Fruit fly (Drosophila melanogaster) whole organism, embryonic: ENCODE measurements around the gene CG8119.

ENCODE experiments used
- Adf1 ChIP-seq: fragments of 200-800 bp; sonication (Bioruptor generic); IDR thresholded peaks from 2 replicates; pipeline ENCODE4 v1.3.6; 2022; ENCODE audit warnings: missing biosample characterization, missing genetic modification characterization
- Asciz ChIP-seq: fragments of 200-800 bp; sonication (Bioruptor generic); optimal IDR thresholded peaks from 2 replicates; lab custom pipeline; 2017; ENCODE audit warnings: missing biosample characterization, mild to moderate bottlenecking, missing genetic modification characterization, missing genetic modification reagents
- BtbVII ChIP-seq: fragments of 200-800 bp; sonication (Bioruptor generic); optimal IDR thresholded peaks from 3 replicates; lab custom pipeline; 2017; ENCODE audit warnings: missing biosample characterization, mild to moderate bottlenecking, missing genetic modification characterization
- Bteb2 ChIP-seq: fragments of 200-800 bp; sonication (Bioruptor generic); optimal IDR thresholded peaks from 2 replicates; lab custom pipeline; 2016; ENCODE audit warnings: missing biosample characterization, missing genetic modification characterization
- CG10267 ChIP-seq: fragments of 200-800 bp; sonication (Bioruptor generic); optimal IDR thresholded peaks from 2 replicates; lab custom pipeline; 2018; ENCODE audit warnings: missing biosample characterization, mild to moderate bottlenecking, missing genetic modification characterization, moderate library complexity
- CG10462 ChIP-seq: fragments of 200-800 bp; sonication (Bioruptor generic); optimal IDR thresholded peaks from 2 replicates; lab custom pipeline; 2016; ENCODE audit warnings: missing biosample characterization, missing genetic modification characterization
- CG11247 ChIP-seq: fragments of 200-800 bp; sonication (Bioruptor generic); IDR thresholded peaks from 2 replicates; pipeline ENCODE4 v1.3.6; 2022; ENCODE audit warnings: missing biosample characterization, missing genetic modification characterization
- CG11695 ChIP-seq: fragments of 200-800 bp; sonication (Bioruptor generic); IDR thresholded peaks from 3 replicates; pipeline ENCODE4 v1.3.6; 2022; ENCODE audit warnings: missing biosample characterization, missing genetic modification characterization
- CG12236 ChIP-seq: fragments of 200-800 bp; sonication (Bioruptor generic); optimal IDR thresholded peaks from 2 replicates; lab custom pipeline; 2016; ENCODE audit warnings: missing biosample characterization, missing genetic modification characterization
- CG12391 ChIP-seq: fragments of 200-800 bp; sonication (Bioruptor generic); optimal IDR thresholded peaks from 3 replicates; lab custom pipeline; 2018; ENCODE audit warnings: missing biosample characterization, mild to moderate bottlenecking, missing genetic modification characterization, moderate library complexity
- CG13775 ChIP-seq: fragments of 200-800 bp; sonication (Bioruptor generic); optimal IDR thresholded peaks from 3 replicates; lab custom pipeline; 2017; ENCODE audit warnings: missing biosample characterization, mild to moderate bottlenecking, missing genetic modification characterization
- CG13894 ChIP-seq: fragments of 200-800 bp; sonication (Bioruptor generic); optimal IDR thresholded peaks from 3 replicates; lab custom pipeline; 2018; ENCODE audit warnings: missing biosample characterization, mild to moderate bottlenecking, missing genetic modification characterization, moderate library complexity
- CG17802 ChIP-seq: fragments of 200-800 bp; sonication (Bioruptor generic); optimal IDR thresholded peaks from 2 replicates; lab custom pipeline; 2018; ENCODE audit warnings: missing biosample characterization, mild to moderate bottlenecking, missing genetic modification characterization, moderate library complexity
- CG18476 ChIP-seq: fragments of 200-800 bp; sonication (Bioruptor generic); optimal IDR thresholded peaks from 2 replicates; lab custom pipeline; 2016; ENCODE audit warnings: missing biosample characterization, mild to moderate bottlenecking, missing genetic modification characterization
- CG2678 ChIP-seq: fragments of 200-800 bp; sonication (Bioruptor generic); optimal IDR thresholded peaks from 3 replicates; lab custom pipeline; 2019; ENCODE audit warnings: missing biosample characterization, mild to moderate bottlenecking, missing genetic modification characterization, moderate library complexity
- CG33557 ChIP-seq: fragments of 200-800 bp; sonication (Bioruptor generic); optimal IDR thresholded peaks from 2 replicates; lab custom pipeline; 2019; ENCODE audit warnings: missing biosample characterization, mild to moderate bottlenecking, missing genetic modification characterization, moderate library complexity
- CG4854 ChIP-seq: fragments of 200-800 bp; sonication (Bioruptor generic); optimal IDR thresholded peaks from 2 replicates; lab custom pipeline; 2016; ENCODE audit warnings: missing biosample characterization, missing genetic modification characterization, inconsistent platforms
- CG6854 ChIP-seq: fragments of 200-800 bp; sonication (Bioruptor generic); optimal IDR thresholded peaks from 3 replicates; lab custom pipeline; 2017; ENCODE audit warnings: missing biosample characterization, mild to moderate bottlenecking, missing genetic modification characterization
- CG9215 ChIP-seq: fragments of 200-800 bp; sonication (Bioruptor generic); IDR thresholded peaks from 2 replicates; pipeline ENCODE4 v1.3.6; 2022; ENCODE audit warnings: missing biosample characterization, missing genetic modification characterization
- Dip2 ChIP-seq: fragments of 200-800 bp; sonication (Bioruptor generic); IDR thresholded peaks from 2 replicates; pipeline ENCODE4 v1.3.6; 2022; ENCODE audit warnings: missing biosample characterization, missing genetic modification characterization
- Dp ChIP-seq: fragments of 200-800 bp; sonication (Bioruptor generic); optimal IDR thresholded peaks from 2 replicates; lab custom pipeline; 2018; ENCODE audit warnings: missing biosample characterization, mild to moderate bottlenecking, missing genetic modification characterization, moderate library complexity
- Fer2 ChIP-seq: fragments of 200-800 bp; sonication (Bioruptor generic); optimal IDR thresholded peaks from 2 replicates; lab custom pipeline; 2018; ENCODE audit warnings: missing biosample characterization, mild to moderate bottlenecking, missing genetic modification characterization, moderate library complexity
- Hey ChIP-seq: fragments of 200-800 bp; sonication (Bioruptor generic); optimal IDR thresholded peaks from 3 replicates; lab custom pipeline; 2018; ENCODE audit warnings: missing biosample characterization, mild to moderate bottlenecking, missing genetic modification characterization
- HmgZ ChIP-seq: fragments of 200-800 bp; sonication (Bioruptor generic); optimal IDR thresholded peaks from 2 replicates; lab custom pipeline; 2018; ENCODE audit warnings: missing biosample characterization, mild to moderate bottlenecking, missing genetic modification characterization
- Hmx ChIP-seq: fragments of 200-800 bp; sonication (Bioruptor generic); optimal IDR thresholded peaks from 2 replicates; lab custom pipeline; 2016; ENCODE audit warnings: missing biosample characterization, missing genetic modification characterization
- Mes4 ChIP-seq: fragments of 200-800 bp; sonication (Bioruptor generic); optimal IDR thresholded peaks from 2 replicates; lab custom pipeline; 2016; ENCODE audit warnings: missing biosample characterization, missing genetic modification characterization
- NFAT ChIP-seq: fragments of 200-800 bp; sonication (Bioruptor generic); IDR thresholded peaks from 2 replicates; pipeline ENCODE4 v1.3.6; 2022; ENCODE audit warnings: missing biosample characterization, missing genetic modification characterization
- NK7.1 ChIP-seq: fragments of 200-800 bp; sonication (Bioruptor generic); optimal IDR thresholded peaks from 3 replicates; lab custom pipeline; 2016; ENCODE audit warnings: missing biosample characterization, missing genetic modification characterization
- Nf-YB ChIP-seq: fragments of 200-800 bp; sonication (Bioruptor generic); optimal IDR thresholded peaks from 3 replicates; lab custom pipeline; 2019; ENCODE audit warnings: missing biosample characterization, mild to moderate bottlenecking, missing genetic modification characterization, moderate library complexity
- Optix ChIP-seq: fragments of 200-800 bp; sonication (Bioruptor generic); IDR thresholded peaks from 3 replicates; pipeline ENCODE4 v1.3.6; 2022; ENCODE audit warnings: missing biosample characterization, missing genetic modification characterization
- Ptx1 ChIP-seq: fragments of 200-800 bp; sonication (Bioruptor generic); IDR thresholded peaks from 2 replicates; pipeline ENCODE4 v1.3.6; 2022; ENCODE audit warnings: missing biosample characterization, missing genetic modification characterization
- Stat92E ChIP-seq, 3 experiments: fragments of >200 bp in 2 of 3; fragments of 200-800 bp in 1 of 3; sonication (Bioruptor generic) in 1 of 3; optimal IDR thresholded peaks; 2 replicates each; lab custom pipeline; 2017 to 2019; ENCODE audit warnings: missing biosample characterization in 3 of 3, missing genetic modification characterization in 3 of 3, mild to moderate bottlenecking in 1 of 3, moderate library complexity in 1 of 3
- Taf1 ChIP-seq: fragments of 200-800 bp; sonication (Bioruptor generic); IDR thresholded peaks from 2 replicates; pipeline ENCODE4 v1.3.6; 2022; ENCODE audit warnings: missing biosample characterization, missing genetic modification characterization
- bcd ChIP-seq: fragments of 200-800 bp; sonication (Bioruptor generic); optimal IDR thresholded peaks from 2 replicates; lab custom pipeline; 2017; ENCODE audit warnings: missing biosample characterization, mild to moderate bottlenecking, missing genetic modification characterization
- chif ChIP-seq, 2 experiments: fragments of 200-800 bp; sonication (Bioruptor generic); optimal IDR thresholded peaks; 3 replicates each; lab custom pipeline; 2016; ENCODE audit warnings: missing biosample characterization in 2 of 2, missing genetic modification characterization in 2 of 2
- esg ChIP-seq: fragments of 200-800 bp; sonication (Bioruptor generic); conservative IDR thresholded peaks from 2 replicates; pipeline ENCODE4 v1.3.6; 2022; ENCODE audit warnings: missing biosample characterization, missing genetic modification characterization
- fd3F ChIP-seq: fragments of 200-800 bp; sonication (Bioruptor generic); optimal IDR thresholded peaks from 2 replicates; lab custom pipeline; 2018; ENCODE audit warnings: missing biosample characterization, mild to moderate bottlenecking, missing genetic modification characterization, moderate library complexity
- fd64A ChIP-seq: fragments of 200-800 bp; sonication (Bioruptor generic); optimal IDR thresholded peaks from 3 replicates; lab custom pipeline; 2018; ENCODE audit warnings: missing biosample characterization, mild to moderate bottlenecking, missing genetic modification characterization
- fru ChIP-seq: fragments of >200 bp; optimal IDR thresholded peaks from 2 replicates; lab custom pipeline; 2017
- ham ChIP-seq: fragments of 200-800 bp; sonication (Bioruptor generic); IDR thresholded peaks from 2 replicates; pipeline ENCODE4 v1.3.6; 2022; ENCODE audit warnings: missing biosample characterization, missing genetic modification characterization
- kay ChIP-seq: fragments of 200-800 bp; sonication (Bioruptor generic); optimal IDR thresholded peaks from 2 replicates; lab custom pipeline; 2016; ENCODE audit warnings: missing biosample characterization, missing genetic modification characterization
- lola ChIP-seq, 3 experiments: fragments of >200 bp in 2 of 3; fragments of 200-800 bp in 1 of 3; sonication (Bioruptor generic) in 1 of 3; optimal IDR thresholded peaks; 2 replicates each; lab custom pipeline; 2017 to 2019; ENCODE audit warnings: missing biosample characterization in 3 of 3, missing genetic modification characterization in 3 of 3, mild to moderate bottlenecking in 1 of 3, moderate library complexity in 1 of 3
- nom ChIP-seq: fragments of 200-800 bp; sonication (Bioruptor generic); optimal IDR thresholded peaks from 2 replicates; lab custom pipeline; 2017; ENCODE audit warnings: missing biosample characterization, missing genetic modification characterization, mild to moderate bottlenecking, moderate library complexity, missing genetic modification reagents
- peb ChIP-seq: fragments of 200-800 bp; sonication (Bioruptor generic); IDR thresholded peaks from 2 replicates; pipeline ENCODE4 v1.3.6; 2022; ENCODE audit warnings: missing biosample characterization, missing genetic modification characterization
- repo ChIP-seq: fragments of 200-800 bp; sonication (Bioruptor generic); optimal IDR thresholded peaks from 2 replicates; lab custom pipeline; 2016; ENCODE audit warnings: missing biosample characterization, missing genetic modification characterization
- tio ChIP-seq: fragments of 200-800 bp; sonication (Bioruptor generic); optimal IDR thresholded peaks from 2 replicates; lab custom pipeline; 2017; ENCODE audit warnings: missing biosample characterization, missing genetic modification characterization, inconsistent platforms
- trem ChIP-seq: fragments of 200-800 bp; optimal IDR thresholded peaks from 3 replicates; lab custom pipeline; 2019; ENCODE audit warnings: missing biosample characterization, mild to moderate bottlenecking, missing genetic modification characterization, moderate library complexity
- ttk ChIP-seq: fragments of 200-800 bp; sonication (Bioruptor generic); IDR thresholded peaks from 2 replicates; pipeline ENCODE4 v2.1.2; 2022; ENCODE audit warnings: missing biosample characterization, missing genetic modification characterization
- usp ChIP-seq: fragments of >200 bp; optimal IDR thresholded peaks from 2 replicates; lab custom pipeline; 2017; ENCODE audit warnings: missing biosample characterization, missing genetic modification characterization

CG8119 gene

dm6 chrX:15618953-15619630 is 43.3 kb upstream of the CG8119 start (continued):
- peak; percentile 57 for TF ChIP-seq CG33557 (GFP tag; lab: Kevin White, UChicago)
- peak; percentile 61 to 71 for TF ChIP-seq chif (GFP tag; optimal IDR thresholded peaks at IDR 0.05; lab: Kevin White, UChicago)
- TF ChIP-seq Optix (GFP tag; lab: Robert Waterston, UW) = peak; percentile 83
- peak in 1 of 3 experiments; percentile 4 for TF ChIP-seq Stat92E (GFP tag; optimal IDR thresholded peaks at IDR 0.05; lab: Kevin White, UChicago)
- TF ChIP-seq Mes4 = peak; percentile 53
- TF ChIP-seq peb (GFP tag; lab: Robert Waterston, UW) = peak; percentile 43; the same call in 1 of the 2 replicates
- TF ChIP-seq kay = peak; percentile 77
- peak; percentile 62 for TF ChIP-seq fd3F (GFP tag; lab: Kevin White, UChicago)
- no peak for TF ChIP-seq CG4854 (GFP tag; lab: Kevin White, UChicago)
- TF ChIP-seq Adf1 (GFP tag; lab: Robert Waterston, UW) = no peak; the same call in 1 of the 2 replicates
- TF ChIP-seq CG6854 (GFP tag; lab: Kevin White, UChicago) = peak; percentile 21
- TF ChIP-seq tio = peak; percentile 69
- peak; percentile 79 for TF ChIP-seq CG12391 (tag; lab: Kevin White, UChicago)
- TF ChIP-seq CG13894 (tag; lab: Kevin White, UChicago) = no peak
- TF ChIP-seq Dp (GFP tag; lab: Kevin White, UChicago) = no peak
- TF ChIP-seq Nf-YB (GFP tag; lab: Kevin White, UChicago) = peak; percentile 62
- peak; percentile 73 for TF ChIP-seq CG17802 (tag; lab: Kevin White, UChicago)
- TF ChIP-seq Fer2 (tag; lab: Kevin White, UChicago) = peak; percentile 17
- TF ChIP-seq nom = no peak
- TF ChIP-seq Ptx1 = peak; percentile 85
- peak; percentile 78 for TF ChIP-seq ttk (GFP tag; lab: Robert Waterston, UW)
- peak; percentile 63 for TF ChIP-seq CG9215 (GFP tag; lab: Robert Waterston, UW)
- peak; percentile 74 for TF ChIP-seq BtbVII (GFP tag; lab: Kevin White, UChicago)
- peak; percentile 63; the same call in 1 of the 3 replicates for TF ChIP-seq CG11695 (GFP tag; lab: Robert Waterston, UW)
- no peak for TF ChIP-seq Dip2 (GFP tag; lab: Robert Waterston, UW)
- TF ChIP-seq trem = peak; percentile 63
- TF ChIP-seq lola (GFP tag; optimal IDR thresholded peaks at IDR 0.05; lab: Kevin White, UChicago) = peak in 1 of 3 experiments; percentile 73
- peak; percentile 35; the same call in 1 of the 2 replicates for TF ChIP-seq Taf1 (GFP tag; lab: Robert Waterston, UW)
- peak; percentile 26 for TF ChIP-seq Hey (tag; lab: Kevin White, UChicago)
- peak; percentile 63; the same call in 1 of the 2 replicates for TF ChIP-seq CG11247
- no peak for TF ChIP-seq fru
- TF ChIP-seq fd64A (GFP tag; lab: Kevin White, UChicago) = peak; percentile 69
- peak; percentile 49 for TF ChIP-seq Bteb2
- TF ChIP-seq CG10462 (GFP tag; lab: Kevin White, UChicago) = peak; percentile 32
- peak; percentile 83 for TF ChIP-seq bcd (GFP tag; lab: Kevin White, UChicago)
- no peak for TF ChIP-seq usp (GFP tag; lab: Kevin White, UChicago)
- TF ChIP-seq CG12236 (GFP tag; lab: Kevin White, UChicago) = peak; percentile 51
- TF ChIP-seq CG13775 (GFP tag; lab: Kevin White, UChicago) = peak; percentile 70
- no peak for TF ChIP-seq Hmx (GFP tag; lab: Kevin White, UChicago)
- peak; percentile 74 for TF ChIP-seq repo (GFP tag; lab: Kevin White, UChicago)
- TF ChIP-seq NFAT = peak; percentile 59; the same call in 1 of the 2 replicates
- 0 out of 2 replicates have a peak, but pooled peaks have one; percentile 24 for TF ChIP-seq ham
- TF ChIP-seq NK7.1 = peak; percentile 34
- TF ChIP-seq HmgZ (tag; lab: Kevin White, UChicago) = peak; percentile 60
- peak; percentile 53 for TF ChIP-seq CG10267 (tag; lab: Kevin White, UChicago)
- TF ChIP-seq CG2678 (tag; lab: Kevin White, UChicago) = peak; percentile 81
- TF ChIP-seq CG18476 (GFP tag; lab: Kevin White, UChicago) = peak; percentile 28
- TF ChIP-seq esg = peak; percentile 71
- TF ChIP-seq Asciz (GFP tag; lab: Kevin White, UChicago) = peak; percentile 65
